Fruit fly (Drosophila melanogaster): ENCODE results near the gene bru3.
A peak's percentile ranks its signal among the peaks of the same experiment; 100 is the strongest.

The bru3 gene

DNA sequence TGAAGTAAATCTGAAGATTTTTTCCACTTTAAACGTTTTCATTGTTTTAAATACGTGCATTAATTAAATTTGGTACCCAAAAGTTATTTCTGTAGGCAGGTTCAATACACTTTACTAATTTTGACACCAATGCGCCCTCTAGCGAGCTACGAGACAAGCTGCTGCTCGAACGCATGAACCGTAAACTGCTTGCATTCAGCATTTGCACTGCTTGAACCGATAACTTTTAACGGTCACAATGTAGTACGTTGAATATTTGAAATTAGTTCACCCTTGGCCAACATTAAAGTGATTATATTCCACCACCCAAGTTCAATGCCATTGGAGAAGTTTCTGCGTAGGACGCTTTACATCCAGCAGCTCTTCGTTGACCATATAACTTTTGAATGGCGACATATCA, 42.1 kb upstream of the bru3 start (continued):
- TF ChIP-seq Ets65A (GFP tag) (peak; percentile 96), gfzf (GFP tag; optimal IDR thresholded peaks at IDR 0.05) (no peak), CG17612 (GFP tag; IDR thresholded peaks at IDR 0.05) (no peak), chif (GFP tag; optimal IDR thresholded peaks at IDR 0.05) (peak; percentile 7 to 55), CG11560 (tag; IDR thresholded peaks at IDR 0.05) (peak; percentile 77), ato (GFP tag; IDR thresholded peaks at IDR 0.05; ENCODE audit: partially characterized antibody) (peak; percentile 42), CG9876 (GFP tag; optimal IDR thresholded peaks at IDR 0.05) (peak; percentile 15), disco-r (GFP tag; optimal IDR thresholded peaks at IDR 0.05) (no peak), crp (GFP tag; optimal IDR thresholded peaks at IDR 0.05) (no peak), luna (GFP tag; optimal IDR thresholded peaks at IDR 0.05) (no peak), mld (GFP tag; IDR thresholded peaks at IDR 0.05; ENCODE audit: partially characterized antibody) (peak; percentile 44; the same call in 1 of the 3 replicates), vnd (GFP tag; IDR thresholded peaks at IDR 0.05; ENCODE audit: partially characterized antibody) (peak; percentile 42; the same call in 2 of the 3 replicates), CG12744 (GFP tag; optimal IDR thresholded peaks at IDR 0.05) (no peak), CG31224 (GFP tag; IDR thresholded peaks at IDR 0.05) (no peak), Atf3 (GFP tag; optimal IDR thresholded peaks at IDR 0.05) (no peak), CG11504 (tag; optimal IDR thresholded peaks at IDR 0.05) (peak; percentile 63), HmgZ (tag; optimal IDR thresholded peaks at IDR 0.05) (no peak), sr (GFP tag; IDR thresholded peaks at IDR 0.05) (no peak), lilli (GFP tag; optimal IDR thresholded peaks at IDR 0.05) (no peak), Antp (GFP tag; optimal IDR thresholded peaks at IDR 0.05) (peak; percentile 16), CG32767 (GFP tag; IDR thresholded peaks at IDR 0.05) (no peak), CkIIα-i1 (GFP tag; IDR thresholded peaks at IDR 0.05) (no peak), dimm (GFP tag; IDR thresholded peaks at IDR 0.05) (no peak), fd102C (GFP tag; optimal IDR thresholded peaks at IDR 0.05) (no peak), slbo (GFP tag; IDR thresholded peaks at IDR 0.05) (peak; percentile 79), croc (GFP tag; conservative IDR thresholded peaks at IDR 0.05) (peak; percentile 33; the same call in 1 of the 3 replicates), CG1792 (GFP tag; optimal IDR thresholded peaks at IDR 0.05) (no peak), GATAe (GFP tag; conservative IDR thresholded peaks at IDR 0.05) (no peak), da (GFP tag; optimal IDR thresholded peaks at IDR 0.05) (no peak), CG1024 (GFP tag; IDR thresholded peaks at IDR 0.05) (0 out of 2 replicates have a peak, but pooled peaks have one; percentile 15), Ptx1 (GFP tag; IDR thresholded peaks at IDR 0.05) (peak; percentile 67), Neu2 (GFP tag; optimal IDR thresholded peaks at IDR 0.05; ENCODE audit: borderline replicate concordance) (no peak), CG2202 (tag; optimal IDR thresholded peaks at IDR 0.05) (no peak), ssp (GFP tag; IDR thresholded peaks at IDR 0.05) (peak; percentile 40; the same call in 1 of the 2 replicates), dmrt99B (tag; optimal IDR thresholded peaks at IDR 0.05) (no peak), Oaz (GFP tag; IDR thresholded peaks at IDR 0.05) (0 out of 2 replicates have a peak, but pooled peaks have one; percentile 7), CG2199 (GFP tag; IDR thresholded peaks at IDR 0.05) (peak; percentile 95), slou (GFP tag; optimal IDR thresholded peaks at IDR 0.05) (peak; percentile 12), stwl (tag; optimal IDR thresholded peaks at IDR 0.05) (peak; percentile 99), salm (tag; optimal IDR thresholded peaks at IDR 0.05) (no peak), CG7372 (GFP tag; IDR thresholded peaks at IDR 0.05) (0 out of 2 replicates have a peak, but pooled peaks have one; percentile 31), Myb (GFP tag; optimal IDR thresholded peaks at IDR 0.05) (peak; percentile 100), CG15514 (GFP tag; optimal IDR thresholded peaks at IDR 0.05) (peak; percentile 60), Mrtf (GFP tag; IDR thresholded peaks at IDR 0.05) (peak; percentile 70; the same call in 2 of the 3 replicates), pb (GFP tag; optimal IDR thresholded peaks at IDR 0.05) (peak; percentile 22), Scr (GFP tag; IDR thresholded peaks at IDR 0.05; ENCODE audit: partially characterized antibody) (no peak), peb (GFP tag; IDR thresholded peaks at IDR 0.05) (no peak), pzg (GFP tag; optimal IDR thresholded peaks at IDR 0.05) (peak; percentile 37), dysf (GFP tag; IDR thresholded peaks at IDR 0.05) (peak; percentile 50; the same call in 1 of the 3 replicates), Trl (optimal IDR thresholded peaks at IDR 0.05) (no peak), Trl (GFP tag; optimal IDR thresholded peaks at IDR 0.05) (no peak), amos (GFP tag; IDR thresholded peaks at IDR 0.05; ENCODE audit: partially characterized antibody) (peak; percentile 51)

Measured in whole organism, embryonic.